Fruit fly (Drosophila melanogaster): ENCODE data around the gene COX7A.

The COX7A gene

DNA sequence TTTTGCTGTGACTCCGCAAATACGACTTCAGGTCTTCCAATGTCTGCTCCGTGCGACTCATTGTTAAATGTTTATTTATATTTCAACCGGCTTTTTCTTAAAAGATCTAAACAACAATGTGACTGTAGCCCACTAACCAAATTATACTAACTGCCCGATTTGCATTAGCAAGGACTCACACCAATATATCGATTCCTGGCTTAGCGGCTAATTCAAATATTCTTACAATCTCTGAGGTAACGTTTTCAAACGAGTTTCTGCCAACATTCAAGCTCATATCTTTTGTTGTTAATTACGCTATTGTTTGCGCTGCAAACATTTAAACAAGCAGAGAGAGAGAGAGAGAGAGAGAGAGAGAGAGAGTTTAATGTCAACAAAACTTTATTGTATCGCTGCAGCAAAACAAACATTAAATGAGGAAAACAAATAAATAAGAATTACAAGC lies 32.3 kb downstream of the COX7A start, which contains the start of gene tex (continued):
- TF ChIP-seq Stat92E (GFP tag; optimal IDR thresholded peaks at IDR 0.05) (peak in 1 of 3 experiments; percentile 5), CG33557 (GFP tag; optimal IDR thresholded peaks at IDR 0.05) (peak; percentile 73), CG9817 (tag; optimal IDR thresholded peaks at IDR 0.05) (no peak), jumu (GFP tag; optimal IDR thresholded peaks at IDR 0.05) (no peak), Bdp1 (GFP tag; optimal IDR thresholded peaks at IDR 0.05) (no peak), CG6791 (GFP tag; IDR thresholded peaks at IDR 0.05; ENCODE audit: partially characterized antibody) (no peak), CG6272 (GFP tag; IDR thresholded peaks at IDR 0.05) (no peak), D19A (tag; optimal IDR thresholded peaks at IDR 0.05) (peak; percentile 30), Hr39 (optimal IDR thresholded peaks at IDR 0.05) (no peak), tin (GFP tag; optimal IDR thresholded peaks at IDR 0.05) (no peak), GATAe (GFP tag; conservative IDR thresholded peaks at IDR 0.05) (no peak), gfzf (GFP tag; optimal IDR thresholded peaks at IDR 0.05) (peak; percentile 95), stc (GFP tag; IDR thresholded peaks at IDR 0.05) (no peak), Rfx (GFP tag; IDR thresholded peaks at IDR 0.05) (no peak), CG31224 (GFP tag; IDR thresholded peaks at IDR 0.05) (no peak), CG43689 (GFP tag; IDR thresholded peaks at IDR 0.05) (no peak), slp2 (GFP tag; optimal IDR thresholded peaks at IDR 0.05) (peak; percentile 4), Chrac-16 (GFP tag; optimal IDR thresholded peaks at IDR 0.05) (no peak), dmrt11E (tag; optimal IDR thresholded peaks at IDR 0.05) (peak; percentile 29), zf30C (GFP tag; optimal IDR thresholded peaks at IDR 0.05) (no peak), az2 (GFP tag; optimal IDR thresholded peaks at IDR 0.05) (no peak), tgo (GFP tag; IDR thresholded peaks at IDR 0.05) (no peak), CG4424 (GFP tag; optimal IDR thresholded peaks at IDR 0.05) (no peak), jigr1 (GFP tag; IDR thresholded peaks at IDR 0.05) (no peak), sqz (GFP tag; optimal IDR thresholded peaks at IDR 0.05) (peak; percentile 58), cg (GFP tag; optimal IDR thresholded peaks at IDR 0.05) (no peak), chm (GFP tag; IDR thresholded peaks at IDR 0.05) (no peak), eyg (GFP tag; optimal IDR thresholded peaks at IDR 0.05) (no peak), ken (GFP tag; IDR thresholded peaks at IDR 0.05) (no peak), da (GFP tag; optimal IDR thresholded peaks at IDR 0.05) (no peak), Scr (GFP tag; IDR thresholded peaks at IDR 0.05; ENCODE audit: partially characterized antibody) (no peak), fd102C (GFP tag; optimal IDR thresholded peaks at IDR 0.05) (peak; percentile 1), Optix (GFP tag; IDR thresholded peaks at IDR 0.05) (no peak), Blimp-1 (GFP tag; optimal IDR thresholded peaks at IDR 0.05) (peak; percentile 67), pho (GFP tag; optimal IDR thresholded peaks at IDR 0.05) (no peak), corto (GFP tag; optimal IDR thresholded peaks at IDR 0.05) (no peak), CG6683 (GFP tag; optimal IDR thresholded peaks at IDR 0.05) (no peak), Elba2 (GFP tag; optimal IDR thresholded peaks at IDR 0.05) (no peak), maf-S (GFP tag; optimal IDR thresholded peaks at IDR 0.05) (no peak), kay (GFP tag; optimal IDR thresholded peaks at IDR 0.05) (peak; percentile 8), CG16779 (GFP tag; IDR thresholded peaks at IDR 0.05) (no peak), cwo (GFP tag; optimal IDR thresholded peaks at IDR 0.05) (no peak), pb (GFP tag; optimal IDR thresholded peaks at IDR 0.05) (no peak), CG11247 (GFP tag; IDR thresholded peaks at IDR 0.05) (no peak), CG7357 (GFP tag; IDR thresholded peaks at IDR 0.05) (no peak), CG12659 (GFP tag; optimal IDR thresholded peaks at IDR 0.05) (no peak), fd96Cb (tag; optimal IDR thresholded peaks at IDR 0.05) (peak; percentile 3), CHES-1-like (GFP tag; optimal IDR thresholded peaks at IDR 0.05) (peak; percentile 44), crp (GFP tag; optimal IDR thresholded peaks at IDR 0.05) (no peak), CG1529 (GFP tag; optimal IDR thresholded peaks at IDR 0.05) (peak; percentile 55), schlank (tag; optimal IDR thresholded peaks at IDR 0.05) (no peak), rib (GFP tag; IDR thresholded peaks at IDR 0.05) (no peak)
